Fruit fly (Drosophila melanogaster) whole organism, embryonic: ENCODE data around the gene Ca-Ma2d.

Experiments used
- CG10147 ChIP-seq: fragments of 200-800 bp; sonication (Bioruptor generic); optimal IDR thresholded peaks from 2 replicates; lab custom pipeline; 2019; ENCODE audit warnings: missing biosample characterization, mild to moderate bottlenecking, missing genetic modification characterization, moderate library complexity
- CG10979 ChIP-seq: fragments of 200-800 bp; sonication (Bioruptor generic); optimal IDR thresholded peaks from 2 replicates; lab custom pipeline; 2018; ENCODE audit warnings: missing biosample characterization, mild to moderate bottlenecking, missing genetic modification characterization, moderate library complexity
- CG11247 ChIP-seq: fragments of 200-800 bp; sonication (Bioruptor generic); IDR thresholded peaks from 2 replicates; pipeline ENCODE4 v1.3.6; 2022; ENCODE audit warnings: missing biosample characterization, missing genetic modification characterization
- CG13287 ChIP-seq: fragments of 200-800 bp; sonication (Bioruptor generic); IDR thresholded peaks from 2 replicates; pipeline ENCODE4 v1.3.6; 2022; ENCODE audit warnings: missing biosample characterization, missing genetic modification characterization; ENCODE audit not compliant: partially characterized antibody
- CG13624 ChIP-seq: fragments of 200-800 bp; sonication (Bioruptor generic); optimal IDR thresholded peaks from 2 replicates; lab custom pipeline; 2016; ENCODE audit warnings: missing biosample characterization, missing genetic modification characterization
- CG13894 ChIP-seq: fragments of 200-800 bp; sonication (Bioruptor generic); optimal IDR thresholded peaks from 3 replicates; lab custom pipeline; 2018; ENCODE audit warnings: missing biosample characterization, mild to moderate bottlenecking, missing genetic modification characterization, moderate library complexity
- CG14050 ChIP-seq: fragments of 200-800 bp; sonication (Bioruptor generic); IDR thresholded peaks from 3 replicates; pipeline ENCODE4 v1.3.6; 2022; ENCODE audit warnings: missing biosample characterization, missing genetic modification characterization
- CG15696 ChIP-seq: fragments of 200-800 bp; sonication (Bioruptor generic); optimal IDR thresholded peaks from 2 replicates; lab custom pipeline; 2019; ENCODE audit warnings: missing biosample characterization, mild to moderate bottlenecking, missing genetic modification characterization, moderate library complexity
- CG16813 ChIP-seq: fragments of 200-800 bp; sonication (Bioruptor generic); IDR thresholded peaks from 3 replicates; pipeline ENCODE4 v1.3.6; 2022; ENCODE audit warnings: missing biosample characterization, missing genetic modification characterization; ENCODE audit not compliant: partially characterized antibody
- CG2120 ChIP-seq: fragments of 200-800 bp; sonication (Bioruptor generic); optimal IDR thresholded peaks from 3 replicates; lab custom pipeline; 2016; ENCODE audit warnings: missing biosample characterization, missing genetic modification characterization
- CG3065 ChIP-seq: fragments of 200-800 bp; sonication (Bioruptor generic); optimal IDR thresholded peaks from 2 replicates; lab custom pipeline; 2016; ENCODE audit warnings: missing biosample characterization, missing genetic modification characterization
- CG32767 ChIP-seq: fragments of 200-800 bp; sonication (Bioruptor generic); IDR thresholded peaks from 2 replicates; pipeline ENCODE4 v1.3.6; 2022; ENCODE audit warnings: missing biosample characterization, missing genetic modification characterization
- CG4424 ChIP-seq: fragments of 200-800 bp; sonication (Bioruptor generic); optimal IDR thresholded peaks from 3 replicates; lab custom pipeline; 2016; ENCODE audit warnings: missing biosample characterization, missing genetic modification characterization
- CG4617 ChIP-seq: fragments of 200-800 bp; sonication (Bioruptor generic); optimal IDR thresholded peaks from 3 replicates; lab custom pipeline; 2016; ENCODE audit warnings: missing biosample characterization, missing genetic modification characterization, borderline replicate concordance
- CG4730 ChIP-seq: fragments of 200-800 bp; sonication (Bioruptor generic); IDR thresholded peaks from 2 replicates; pipeline ENCODE4 v1.3.6; 2022; ENCODE audit warnings: missing biosample characterization, missing genetic modification characterization
- CG6272 ChIP-seq: fragments of 200-800 bp; sonication (Bioruptor generic); IDR thresholded peaks from 2 replicates; pipeline ENCODE4 v1.3.6; 2022; ENCODE audit warnings: missing biosample characterization, missing genetic modification characterization
- CG6683 ChIP-seq: fragments of 200-800 bp; sonication (Bioruptor generic); optimal IDR thresholded peaks from 2 replicates; lab custom pipeline; 2017; ENCODE audit warnings: missing biosample characterization, mild to moderate bottlenecking, missing genetic modification characterization, missing genetic modification reagents
- CG6765 ChIP-seq: fragments of 200-800 bp; sonication (Bioruptor generic); optimal IDR thresholded peaks from 3 replicates; lab custom pipeline; 2017; ENCODE audit warnings: missing biosample characterization, mild to moderate bottlenecking, missing genetic modification characterization
- CG6791 ChIP-seq: fragments of 200-800 bp; sonication (Bioruptor generic); IDR thresholded peaks from 3 replicates; pipeline ENCODE4 v1.3.6; 2022; ENCODE audit warnings: missing biosample characterization, missing genetic modification characterization; ENCODE audit not compliant: partially characterized antibody
- CG7839 ChIP-seq: fragments of 200-800 bp; sonication (Bioruptor generic); optimal IDR thresholded peaks from 3 replicates; lab custom pipeline; 2018; ENCODE audit warnings: missing biosample characterization, mild to moderate bottlenecking, missing genetic modification characterization, moderate library complexity
- CG7928 ChIP-seq: fragments of 200-800 bp; sonication (Bioruptor generic); optimal IDR thresholded peaks from 2 replicates; lab custom pipeline; 2017; ENCODE audit warnings: missing biosample characterization, mild to moderate bottlenecking, missing genetic modification characterization
- CG7987 ChIP-seq: fragments of 200-800 bp; sonication (Bioruptor generic); optimal IDR thresholded peaks from 2 replicates; lab custom pipeline; 2018; ENCODE audit warnings: missing biosample characterization, mild to moderate bottlenecking, missing genetic modification characterization, moderate library complexity
- CG8388 ChIP-seq: fragments of 200-800 bp; sonication (Bioruptor generic); optimal IDR thresholded peaks from 2 replicates; lab custom pipeline; 2019; ENCODE audit warnings: missing biosample characterization, mild to moderate bottlenecking, missing genetic modification characterization, moderate library complexity
- CG8924 ChIP-seq: fragments of 200-800 bp; optimal IDR thresholded peaks from 3 replicates; lab custom pipeline; 2019; ENCODE audit warnings: missing biosample characterization, mild to moderate bottlenecking, missing genetic modification characterization, moderate library complexity
- CG9797 ChIP-seq: fragments of 200-800 bp; sonication (Bioruptor generic); optimal IDR thresholded peaks from 3 replicates; lab custom pipeline; 2018; ENCODE audit warnings: missing biosample characterization, mild to moderate bottlenecking, missing genetic modification characterization
- CHES-1-like ChIP-seq: fragments of 200-800 bp; sonication (Bioruptor generic); optimal IDR thresholded peaks from 2 replicates; lab custom pipeline; 2016; ENCODE audit warnings: missing biosample characterization, missing genetic modification characterization
- CkIIα-i1 ChIP-seq: fragments of 200-800 bp; sonication (Bioruptor generic); IDR thresholded peaks from 2 replicates; pipeline ENCODE4 v1.3.6; 2022; ENCODE audit warnings: missing biosample characterization, missing genetic modification characterization
- CoRest ChIP-seq: fragments of 200-800 bp; sonication (Bioruptor generic); optimal IDR thresholded peaks from 3 replicates; lab custom pipeline; 2018; ENCODE audit warnings: missing biosample characterization, mild to moderate bottlenecking, missing genetic modification characterization, moderate library complexity
- Dip3 ChIP-seq: fragments of 200-800 bp; sonication (Bioruptor generic); optimal IDR thresholded peaks from 3 replicates; lab custom pipeline; 2016; ENCODE audit warnings: missing biosample characterization, missing genetic modification characterization
- Lhr ChIP-seq: fragments of 200-800 bp; sonication (Bioruptor generic); optimal IDR thresholded peaks from 3 replicates; lab custom pipeline; 2017; ENCODE audit warnings: mild to moderate bottlenecking, missing biosample characterization, missing genetic modification reagents, missing genetic modification characterization
- Lpt ChIP-seq: fragments of >200 bp; optimal IDR thresholded peaks from 2 replicates; lab custom pipeline; 2018; ENCODE audit warnings: missing biosample characterization, missing genetic modification characterization
- NfI ChIP-seq: fragments of 200-800 bp; sonication (Bioruptor generic); optimal IDR thresholded peaks from 3 replicates; lab custom pipeline; 2018; ENCODE audit warnings: missing biosample characterization, mild to moderate bottlenecking, missing genetic modification characterization, moderate library complexity
- Optix ChIP-seq: fragments of 200-800 bp; sonication (Bioruptor generic); IDR thresholded peaks from 3 replicates; pipeline ENCODE4 v1.3.6; 2022; ENCODE audit warnings: missing biosample characterization, missing genetic modification characterization
- Ptx1 ChIP-seq: fragments of 200-800 bp; sonication (Bioruptor generic); IDR thresholded peaks from 2 replicates; pipeline ENCODE4 v1.3.6; 2022; ENCODE audit warnings: missing biosample characterization, missing genetic modification characterization
- Scr ChIP-seq: fragments of 200-800 bp; sonication (Bioruptor generic); IDR thresholded peaks from 2 replicates; pipeline ENCODE4 v1.3.6; 2022; ENCODE audit warnings: missing biosample characterization, missing genetic modification characterization; ENCODE audit not compliant: partially characterized antibody
- Spps ChIP-seq: fragments of 200-800 bp; sonication (Bioruptor generic); optimal IDR thresholded peaks from 2 replicates; lab custom pipeline; 2018; ENCODE audit warnings: missing biosample characterization, mild to moderate bottlenecking, missing genetic modification characterization
- Sry-β ChIP-seq: fragments of 200-800 bp; sonication (Bioruptor generic); optimal IDR thresholded peaks from 2 replicates; lab custom pipeline; 2018; ENCODE audit warnings: missing biosample characterization, mild to moderate bottlenecking, missing genetic modification characterization, moderate library complexity
- YL-1 ChIP-seq: fragments of 200-800 bp; sonication (Bioruptor generic); optimal IDR thresholded peaks from 3 replicates; lab custom pipeline; 2017; ENCODE audit warnings: missing biosample characterization, mild to moderate bottlenecking, missing genetic modification characterization
- grau ChIP-seq: fragments of 200-800 bp; optimal IDR thresholded peaks from 3 replicates; lab custom pipeline; 2019; ENCODE audit warnings: missing biosample characterization, mild to moderate bottlenecking, missing genetic modification characterization, moderate library complexity
- hth ChIP-seq: fragments of >200 bp; optimal IDR thresholded peaks from 2 replicates; lab custom pipeline; 2017; ENCODE audit warnings: inconsistent platforms
- mam ChIP-seq: fragments of 200-800 bp; sonication (Bioruptor generic); optimal IDR thresholded peaks from 3 replicates; lab custom pipeline; 2016; ENCODE audit warnings: missing biosample characterization, missing genetic modification characterization
- otp ChIP-seq: fragments of 200-800 bp; sonication (Bioruptor generic); IDR thresholded peaks from 3 replicates; pipeline ENCODE4, ENCODE4 v1.3.6; 2022; ENCODE audit warnings: missing biosample characterization, missing genetic modification characterization
- sens ChIP-seq: fragments of 200-800 bp; sonication (Bioruptor generic); peaks from one replicate; lab custom pipeline; 2016; ENCODE audit warnings: missing biosample characterization, missing genetic modification characterization
- seq ChIP-seq: fragments of 200-800 bp; sonication (Bioruptor generic); IDR thresholded peaks from 2 replicates; pipeline ENCODE4 v1.3.6; 2022; ENCODE audit warnings: missing biosample characterization, missing genetic modification characterization
- slp2 ChIP-seq: fragments of 200-800 bp; sonication (Bioruptor generic); optimal IDR thresholded peaks from 2 replicates; lab custom pipeline; 2016; ENCODE audit warnings: missing biosample characterization, missing genetic modification characterization
- sqz ChIP-seq: fragments of 200-800 bp; sonication (Bioruptor generic); optimal IDR thresholded peaks from 3 replicates; lab custom pipeline; 2018; ENCODE audit warnings: missing biosample characterization, mild to moderate bottlenecking, missing genetic modification characterization
- stc ChIP-seq: fragments of 200-800 bp; sonication (Bioruptor generic); IDR thresholded peaks from 2 replicates; pipeline ENCODE4 v1.3.6; 2022; ENCODE audit warnings: missing biosample characterization, missing genetic modification characterization
- tll ChIP-seq, 2 experiments: fragments of 200-800 bp in 1 of 2; fragments of >200 bp in 1 of 2; sonication (Bioruptor generic) in 1 of 2; optimal IDR thresholded peaks; 2 replicates each; lab custom pipeline; 2017 to 2019; ENCODE audit warnings: missing biosample characterization in 2 of 2, missing genetic modification characterization in 2 of 2, mild to moderate bottlenecking in 1 of 2, moderate library complexity in 1 of 2
- tna ChIP-seq: fragments of 200-800 bp; sonication (Bioruptor generic); IDR thresholded peaks from 2 replicates; pipeline ENCODE4 v1.3.6; 2022; ENCODE audit warnings: missing biosample characterization, missing genetic modification characterization; ENCODE audit not compliant: partially characterized antibody
- trh ChIP-seq: fragments of 200-800 bp; sonication (Bioruptor generic); optimal IDR thresholded peaks from 2 replicates; lab custom pipeline; 2016; ENCODE audit warnings: missing biosample characterization, missing genetic modification characterization
- zfh2 ChIP-seq: fragments of 200-800 bp; sonication (Bioruptor generic); optimal IDR thresholded peaks from 2 replicates; lab custom pipeline; 2016; ENCODE audit warnings: missing biosample characterization, missing genetic modification characterization

The Ca-Ma2d gene

dm6 chr2L:16275809-16276178 lies 44.5 kb downstream of the Ca-Ma2d start (continued):
- TF ChIP-seq CG4424 (GFP tag; lab: Kevin White, UChicago) (no peak), Lhr (GFP tag; lab: Kevin White, UChicago) (no peak), CG32767 (GFP tag; lab: Robert Waterston, UW) (no peak), CG15696 (no peak), Lpt (GFP tag; lab: Kevin White, UChicago) (no peak), Sry-β (GFP tag; lab: Kevin White, UChicago) (no peak), sens (GFP tag; lab: Kevin White, UChicago) (peak; percentile 77), Dip3 (peak; percentile 19), trh (GFP tag; lab: Kevin White, UChicago) (no peak), CG8388 (GFP tag; lab: Kevin White, UChicago) (peak; percentile 36), seq (GFP tag; lab: Robert Waterston, UW) (peak; percentile 55), CG11247 (no peak), CG16813 (GFP tag; lab: Robert Waterston, UW) (no peak), Ptx1 (GFP tag; lab: Robert Waterston, UW) (peak; percentile 35), CoRest (tag; lab: Kevin White, UChicago) (peak; percentile 66), CG14050 (GFP tag; lab: Robert Waterston, UW) (no peak), tll (GFP tag; optimal IDR thresholded peaks at IDR 0.05; lab: Kevin White, UChicago) (no peak), CG6791 (no peak), CG13287 (GFP tag; lab: Robert Waterston, UW) (no peak), sqz (GFP tag; lab: Kevin White, UChicago) (no peak), CG7839 (tag; lab: Kevin White, UChicago) (peak; percentile 63), CG4730 (GFP tag; lab: Robert Waterston, UW) (no peak), CG8924 (tag; lab: Kevin White, UChicago) (peak; percentile 51), NfI (GFP tag; lab: Kevin White, UChicago) (peak; percentile 42), YL-1 (GFP tag; lab: Kevin White, UChicago) (peak; percentile 15), slp2 (GFP tag; lab: Kevin White, UChicago) (no peak), Optix (GFP tag; lab: Robert Waterston, UW) (no peak), CHES-1-like (no peak), CG2120 (GFP tag; lab: Kevin White, UChicago) (peak; percentile 72), CG10979 (tag; lab: Kevin White, UChicago) (peak; percentile 44), otp (GFP tag; lab: Robert Waterston, UW) (no peak), CG3065 (GFP tag; lab: Kevin White, UChicago) (no peak), Scr (no peak), Spps (tag; lab: Kevin White, UChicago) (no peak), hth (lab: Kevin White, UChicago) (no peak), tna (GFP tag; lab: Robert Waterston, UW) (no peak), CG6683 (GFP tag; lab: Kevin White, UChicago) (peak; percentile 40), grau (tag; lab: Kevin White, UChicago) (peak; percentile 64), CG6272 (GFP tag; lab: Robert Waterston, UW) (no peak), CkIIα-i1 (GFP tag; lab: Robert Waterston, UW) (no peak), CG4617 (GFP tag; lab: Kevin White, UChicago) (no peak), zfh2 (GFP tag; lab: Kevin White, UChicago) (peak; percentile 30), CG10147 (GFP tag; lab: Kevin White, UChicago) (peak; percentile 50), CG13624 (GFP tag; lab: Kevin White, UChicago) (no peak), CG7987 (no peak), stc (GFP tag; lab: Robert Waterston, UW) (0 out of 2 replicates have a peak, but pooled peaks have one; percentile 8), CG13894 (tag; lab: Kevin White, UChicago) (no peak), CG7928 (no peak), CG9797 (GFP tag; lab: Kevin White, UChicago) (no peak), mam (GFP tag; lab: Kevin White, UChicago) (no peak), CG6765 (GFP tag; lab: Kevin White, UChicago) (peak; percentile 27)
